Fruit fly (Drosophila melanogaster) whole organism, embryonic: ENCODE data around the gene Lerp.
A peak's percentile ranks its signal among the peaks of the same experiment; 100 is the strongest.

Experiments
- Asciz ChIP-seq: fragments of 200-800 bp; sonication (Bioruptor generic); optimal IDR thresholded peaks from 2 replicates; lab custom pipeline; 2017; ENCODE audit warnings: missing biosample characterization, mild to moderate bottlenecking, missing genetic modification characterization, missing genetic modification reagents
- Bdp1 ChIP-seq: fragments of 200-800 bp; sonication (Bioruptor generic); optimal IDR thresholded peaks from 3 replicates; lab custom pipeline; 2016; ENCODE audit warnings: missing biosample characterization, missing genetic modification characterization
- CG17328 ChIP-seq: fragments of 200-800 bp; sonication (Bioruptor generic); IDR thresholded peaks from 2 replicates; pipeline ENCODE4 v1.3.6; 2022; ENCODE audit warnings: missing biosample characterization, missing genetic modification characterization
- CG17361 ChIP-seq: fragments of 200-800 bp; sonication (Bioruptor generic); IDR thresholded peaks from 3 replicates; pipeline ENCODE4 v1.3.6; 2022; ENCODE audit warnings: missing biosample characterization, missing genetic modification characterization
- CG17829 ChIP-seq: fragments of 200-800 bp; optimal IDR thresholded peaks from 2 replicates; lab custom pipeline; 2019; ENCODE audit warnings: missing biosample characterization, mild to moderate bottlenecking, missing genetic modification characterization, moderate library complexity
- CG18599 ChIP-seq: fragments of 200-800 bp; sonication (Bioruptor generic); optimal IDR thresholded peaks from 3 replicates; lab custom pipeline; 2017; ENCODE audit warnings: missing biosample characterization, missing genetic modification characterization, mild to moderate bottlenecking, moderate library complexity, missing genetic modification reagents
- CG2202 ChIP-seq: fragments of 200-800 bp; sonication (Bioruptor generic); optimal IDR thresholded peaks from 2 replicates; lab custom pipeline; 2018; ENCODE audit warnings: missing biosample characterization, mild to moderate bottlenecking, missing genetic modification characterization
- CG31388 ChIP-seq: fragments of 200-800 bp; sonication (Bioruptor generic); optimal IDR thresholded peaks from 2 replicates; lab custom pipeline; 2016; ENCODE audit warnings: missing biosample characterization, missing genetic modification characterization
- CG3281 ChIP-seq: fragments of 200-800 bp; sonication (Bioruptor generic); optimal IDR thresholded peaks from 3 replicates; lab custom pipeline; 2017; ENCODE audit warnings: missing biosample characterization, mild to moderate bottlenecking, missing genetic modification characterization
- CG34376 ChIP-seq: fragments of 200-800 bp; sonication (Bioruptor generic); optimal IDR thresholded peaks from 2 replicates; lab custom pipeline; 2018; ENCODE audit warnings: missing biosample characterization, mild to moderate bottlenecking, missing genetic modification characterization
- CG4424 ChIP-seq: fragments of 200-800 bp; sonication (Bioruptor generic); optimal IDR thresholded peaks from 3 replicates; lab custom pipeline; 2016; ENCODE audit warnings: missing biosample characterization, missing genetic modification characterization
- CG6254 ChIP-seq: fragments of 200-800 bp; sonication (Bioruptor generic); optimal IDR thresholded peaks from 3 replicates; lab custom pipeline; 2017; ENCODE audit warnings: mild to moderate bottlenecking, missing biosample characterization, missing genetic modification reagents, missing genetic modification characterization
- CG8359 ChIP-seq: fragments of 200-800 bp; sonication (Bioruptor generic); optimal IDR thresholded peaks from 2 replicates; lab custom pipeline; 2017; ENCODE audit warnings: missing biosample characterization, mild to moderate bottlenecking, missing genetic modification characterization, borderline replicate concordance
- CTCF ChIP-seq: fragments of 200-800 bp; sonication (Bioruptor generic); optimal IDR thresholded peaks from 2 replicates; lab custom pipeline; 2017; ENCODE audit warnings: missing biosample characterization, mild to moderate bottlenecking, missing genetic modification characterization, moderate library complexity
- Dp ChIP-seq: fragments of 200-800 bp; sonication (Bioruptor generic); optimal IDR thresholded peaks from 2 replicates; lab custom pipeline; 2018; ENCODE audit warnings: missing biosample characterization, mild to moderate bottlenecking, missing genetic modification characterization, moderate library complexity
- Fer2 ChIP-seq: fragments of 200-800 bp; sonication (Bioruptor generic); optimal IDR thresholded peaks from 2 replicates; lab custom pipeline; 2018; ENCODE audit warnings: missing biosample characterization, mild to moderate bottlenecking, missing genetic modification characterization, moderate library complexity
- HLHmδ ChIP-seq: fragments of 200-800 bp; sonication (Bioruptor generic); optimal IDR thresholded peaks from 2 replicates; lab custom pipeline; 2018; ENCODE audit warnings: missing biosample characterization, mild to moderate bottlenecking, missing genetic modification characterization, moderate library complexity
- Hmx ChIP-seq: fragments of 200-800 bp; sonication (Bioruptor generic); optimal IDR thresholded peaks from 2 replicates; lab custom pipeline; 2016; ENCODE audit warnings: missing biosample characterization, missing genetic modification characterization
- Hr3 ChIP-seq: fragments of 200-800 bp; sonication (Bioruptor generic); optimal IDR thresholded peaks from 3 replicates; lab custom pipeline; 2016; ENCODE audit warnings: missing biosample characterization, missing genetic modification characterization
- Hsf ChIP-seq: fragments of 200-800 bp; sonication (Bioruptor generic); optimal IDR thresholded peaks from 3 replicates; lab custom pipeline; 2016; ENCODE audit warnings: missing biosample characterization, missing genetic modification characterization
- MBD-R2 ChIP-seq: fragments of 200-800 bp; sonication (Bioruptor generic); IDR thresholded peaks from 2 replicates; pipeline ENCODE4 v1.3.6; 2022; ENCODE audit warnings: missing biosample characterization, missing genetic modification characterization
- Mad ChIP-seq: fragments of 200-800 bp; sonication (Bioruptor generic); optimal IDR thresholded peaks from 2 replicates; lab custom pipeline; 2016; ENCODE audit warnings: missing biosample characterization, missing genetic modification characterization
- Max ChIP-seq: fragments of 200-800 bp; sonication (Bioruptor generic); optimal IDR thresholded peaks from 2 replicates; lab custom pipeline; 2016; ENCODE audit warnings: missing biosample characterization, mild to moderate bottlenecking, missing genetic modification characterization
- Myb ChIP-seq: fragments of 200-800 bp; sonication (Bioruptor generic); optimal IDR thresholded peaks from 2 replicates; lab custom pipeline; 2016; ENCODE audit warnings: missing biosample characterization, missing genetic modification characterization
- Oli ChIP-seq: fragments of 200-800 bp; sonication (Bioruptor generic); optimal IDR thresholded peaks from 2 replicates; lab custom pipeline; 2018; ENCODE audit warnings: missing biosample characterization, mild to moderate bottlenecking, missing genetic modification characterization, moderate library complexity
- Ravus ChIP-seq: fragments of 200-800 bp; sonication (Bioruptor generic); IDR thresholded peaks from 2 replicates; pipeline ENCODE4 v1.3.6; 2022; ENCODE audit warnings: missing biosample characterization, missing genetic modification characterization
- Six4 ChIP-seq: fragments of 200-800 bp; sonication (Bioruptor generic); optimal IDR thresholded peaks from 2 replicates; lab custom pipeline; 2016; ENCODE audit warnings: missing biosample characterization, missing genetic modification characterization
- Sry-δ ChIP-seq: fragments of 200-800 bp; sonication (Bioruptor generic); optimal IDR thresholded peaks from 2 replicates; lab custom pipeline; 2016; ENCODE audit warnings: missing biosample characterization, missing genetic modification characterization
- Ssrp ChIP-seq: fragments of 200-800 bp; sonication (Bioruptor generic); optimal IDR thresholded peaks from 2 replicates; lab custom pipeline; 2018; ENCODE audit warnings: missing biosample characterization, mild to moderate bottlenecking, missing genetic modification characterization, moderate library complexity
- Tbp ChIP-seq: fragments of >200 bp; optimal IDR thresholded peaks from 2 replicates; lab custom pipeline; 2018; ENCODE audit warnings: missing biosample characterization, missing genetic modification characterization
- ab ChIP-seq: fragments of 200-800 bp; sonication (Bioruptor generic); optimal IDR thresholded peaks from 2 replicates; lab custom pipeline; 2016; ENCODE audit warnings: missing biosample characterization, missing genetic modification characterization
- aop ChIP-seq: fragments of 200-800 bp; sonication (Bioruptor generic); IDR thresholded peaks from 2 replicates; pipeline ENCODE4 v1.3.6; 2022; ENCODE audit warnings: missing biosample characterization, missing genetic modification characterization
- ase ChIP-seq: fragments of 200-800 bp; sonication (Bioruptor generic); IDR thresholded peaks from 3 replicates; pipeline ENCODE4 v1.3.6; 2022; ENCODE audit warnings: missing biosample characterization, missing genetic modification characterization
- ems ChIP-seq: fragments of 200-800 bp; sonication (Bioruptor generic); optimal IDR thresholded peaks from 3 replicates; lab custom pipeline; 2016; ENCODE audit warnings: missing biosample characterization, missing genetic modification characterization
- exex ChIP-seq: fragments of 200-800 bp; sonication (Bioruptor generic); optimal IDR thresholded peaks from 4 replicates; lab custom pipeline; 2018; ENCODE audit warnings: missing biosample characterization, mild to moderate bottlenecking, missing genetic modification characterization, moderate library complexity
- fd3F ChIP-seq: fragments of 200-800 bp; sonication (Bioruptor generic); optimal IDR thresholded peaks from 2 replicates; lab custom pipeline; 2018; ENCODE audit warnings: missing biosample characterization, mild to moderate bottlenecking, missing genetic modification characterization, moderate library complexity
- fru ChIP-seq: fragments of >200 bp; optimal IDR thresholded peaks from 2 replicates; lab custom pipeline; 2017
- inv ChIP-seq: fragments of 200-800 bp; sonication (Bioruptor generic); IDR thresholded peaks from 2 replicates; pipeline ENCODE4 v1.3.6; 2022; ENCODE audit warnings: missing biosample characterization, missing genetic modification characterization; ENCODE audit not compliant: partially characterized antibody
- nerfin-2 ChIP-seq: fragments of 200-800 bp; sonication (Bioruptor generic); IDR thresholded peaks from 2 replicates; pipeline ENCODE4 v1.3.6; 2022; ENCODE audit warnings: missing biosample characterization, missing genetic modification characterization; ENCODE audit not compliant: partially characterized antibody
- oc ChIP-seq: fragments of 200-800 bp; sonication (Bioruptor generic); optimal IDR thresholded peaks from 2 replicates; lab custom pipeline; 2018; ENCODE audit warnings: missing biosample characterization, mild to moderate bottlenecking, missing genetic modification characterization, moderate library complexity
- org-1 ChIP-seq: fragments of 200-800 bp; sonication (Bioruptor generic); optimal IDR thresholded peaks from 2 replicates; lab custom pipeline; 2017; ENCODE audit warnings: missing biosample characterization, missing genetic modification characterization
- phol ChIP-seq: fragments of 200-800 bp; sonication (Bioruptor generic); optimal IDR thresholded peaks from 3 replicates; lab custom pipeline; 2018; ENCODE audit warnings: missing biosample characterization, mild to moderate bottlenecking, missing genetic modification characterization, moderate library complexity
- ranshi ChIP-seq: fragments of 200-800 bp; sonication (Bioruptor generic); IDR thresholded peaks from 2 replicates; pipeline ENCODE4 v1.3.6; 2022; ENCODE audit warnings: missing biosample characterization, missing genetic modification characterization
- sr ChIP-seq: fragments of 200-800 bp; sonication (Bioruptor generic); IDR thresholded peaks from 3 replicates; pipeline ENCODE4 v1.3.6; 2022; ENCODE audit warnings: missing biosample characterization, missing genetic modification characterization
- stc ChIP-seq: fragments of 200-800 bp; sonication (Bioruptor generic); IDR thresholded peaks from 2 replicates; pipeline ENCODE4 v1.3.6; 2022; ENCODE audit warnings: missing biosample characterization, missing genetic modification characterization
- tap ChIP-seq: fragments of 200-800 bp; optimal IDR thresholded peaks from 3 replicates; lab custom pipeline; 2019; ENCODE audit warnings: missing biosample characterization, mild to moderate bottlenecking, missing genetic modification characterization, moderate library complexity
- ttk ChIP-seq: fragments of 200-800 bp; sonication (Bioruptor generic); IDR thresholded peaks from 2 replicates; pipeline ENCODE4 v2.1.2; 2022; ENCODE audit warnings: missing biosample characterization, missing genetic modification characterization
- tup ChIP-seq: fragments of 200-800 bp; sonication (Bioruptor generic); optimal IDR thresholded peaks from 2 replicates; lab custom pipeline; 2016; ENCODE audit warnings: missing biosample characterization, mild to moderate bottlenecking, missing genetic modification characterization, moderate library complexity
- unc-4 ChIP-seq: fragments of 200-800 bp; sonication (Bioruptor generic); IDR thresholded peaks from 2 replicates; pipeline ENCODE4 v1.3.6; 2022; ENCODE audit warnings: missing biosample characterization, missing genetic modification characterization; ENCODE audit not compliant: partially characterized antibody
- vfl ChIP-seq: fragments of 200-800 bp; sonication (Bioruptor generic); optimal IDR thresholded peaks from 2 replicates; lab custom pipeline; 2016; ENCODE audit warnings: missing biosample characterization, missing genetic modification characterization
- wor ChIP-seq: fragments of 200-800 bp; sonication (Bioruptor generic); IDR thresholded peaks from 2 replicates; pipeline ENCODE4 v1.3.6; 2022; ENCODE audit warnings: missing biosample characterization, missing genetic modification characterization
- yki ChIP-seq: fragments of >200 bp; optimal IDR thresholded peaks from 3 replicates; lab custom pipeline; 2018
- zen2 ChIP-seq: fragments of 200-800 bp; sonication (Bioruptor generic); IDR thresholded peaks from 3 replicates; pipeline ENCODE4 v1.3.6; 2022; ENCODE audit warnings: missing biosample characterization, missing genetic modification characterization; ENCODE audit not compliant: partially characterized antibody

Lerp gene

DNA sequence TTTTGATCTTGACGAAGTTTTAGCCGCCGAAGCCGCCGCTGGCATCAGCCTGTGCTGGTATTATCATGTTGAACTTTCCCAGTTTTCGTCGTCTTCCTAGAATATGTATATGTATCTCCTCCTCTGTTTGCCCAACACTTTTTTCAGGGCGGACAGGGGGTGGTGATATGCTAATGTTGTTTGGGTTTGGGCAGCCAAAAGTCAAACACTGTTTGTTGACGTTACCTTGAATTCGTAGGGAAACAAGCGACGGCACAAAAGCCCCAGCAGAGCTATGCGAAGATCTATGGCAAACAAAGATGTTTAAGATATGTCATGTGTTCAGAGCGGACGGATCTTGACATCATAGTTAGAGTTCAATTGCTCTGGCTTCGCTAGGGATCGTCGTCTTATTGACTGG is 45.8 kb upstream of the Lerp start (continued):
- TF ChIP-seq CG18599 (GFP tag; lab: Kevin White, UChicago) (peak; percentile 8), yki (no peak), ttk (GFP tag; lab: Robert Waterston, UW) (no peak), Hsf (GFP tag; lab: Kevin White, UChicago) (no peak), stc (GFP tag; lab: Robert Waterston, UW) (no peak), Dp (GFP tag; lab: Kevin White, UChicago) (no peak), sr (GFP tag; lab: Robert Waterston, UW) (0 out of 3 replicates have a peak, but pooled peaks have one; percentile 37), CG34376 (GFP tag; lab: Kevin White, UChicago) (no peak), CG6254 (GFP tag; lab: Kevin White, UChicago) (no peak), ranshi (GFP tag; lab: Robert Waterston, UW) (no peak), vfl (no peak), CTCF (no peak), fru (lab: Kevin White, UChicago) (no peak), fd3F (GFP tag; lab: Kevin White, UChicago) (no peak), Bdp1 (GFP tag; lab: Kevin White, UChicago) (no peak), Sry-δ (GFP tag; lab: Kevin White, UChicago) (no peak), Hmx (no peak), CG3281 (GFP tag; lab: Kevin White, UChicago) (no peak), unc-4 (GFP tag; lab: Robert Waterston, UW) (no peak), tap (tag; lab: Kevin White, UChicago) (no peak), org-1 (no peak), inv (GFP tag; lab: Robert Waterston, UW) (no peak), HLHmδ (peak; percentile 33), zen2 (no peak), ase (no peak), nerfin-2 (GFP tag; lab: Robert Waterston, UW) (no peak), tup (GFP tag; lab: Kevin White, UChicago) (no peak), Tbp (GFP tag; lab: Kevin White, UChicago) (no peak), Asciz (GFP tag; lab: Kevin White, UChicago) (peak; percentile 49), wor (GFP tag; lab: Robert Waterston, UW) (no peak), CG4424 (GFP tag; lab: Kevin White, UChicago) (no peak), ems (GFP tag; lab: Kevin White, UChicago) (no peak), Hr3 (GFP tag; lab: Kevin White, UChicago) (no peak), CG17361 (GFP tag; lab: Robert Waterston, UW) (no peak), CG2202 (peak; percentile 1), Oli (tag; lab: Kevin White, UChicago) (no peak), CG8359 (GFP tag; lab: Kevin White, UChicago) (no peak), ab (no peak), exex (tag; lab: Kevin White, UChicago) (no peak), Mad (GFP tag; lab: Kevin White, UChicago) (no peak), CG31388 (no peak), CG17328 (GFP tag; lab: Robert Waterston, UW) (0 out of 2 replicates have a peak, but pooled peaks have one; percentile 5), Ssrp (no peak), oc (no peak), aop (GFP tag; lab: Robert Waterston, UW) (no peak), Ravus (GFP tag; lab: Robert Waterston, UW) (no peak), Six4 (GFP tag; lab: Kevin White, UChicago) (no peak), Fer2 (tag; lab: Kevin White, UChicago) (no peak), Max (no peak), CG17829 (tag; lab: Kevin White, UChicago) (no peak), phol (tag; lab: Kevin White, UChicago) (no peak), MBD-R2 (no peak), Myb (GFP tag; lab: Kevin White, UChicago) (no peak)
